Worm (Caenorhabditis elegans) whole organism, young adult: ENCODE measurements around the gene C49C8.5.

Source experiments
- F49E8.2 ChIP-seq: sonication (generic microtip); optimal IDR thresholded peaks from 3 replicates; lab custom pipeline; 2017; ENCODE audit warnings: missing genetic modification characterization, mild to moderate bottlenecking, missing compliant biosample characterization, antibody characterized with exemption, moderate library complexity; ENCODE audit not compliant: insufficient read depth
- F57A8.1 ChIP-seq: fragments of 200-800 bp; sonication (Bioruptor generic); optimal IDR thresholded peaks from 2 replicates; lab custom pipeline; 2018; ENCODE audit warnings: mild to moderate bottlenecking, missing genetic modification characterization, moderate library complexity, missing compliant biosample characterization
- Y95B8A.8 ChIP-seq: fragments of 200-800 bp; sonication (Bioruptor generic); IDR thresholded peaks from 2 replicates; pipeline ENCODE4 v1.3.6; 2022; ENCODE audit warnings: missing genetic modification reagents, missing genetic modification characterization, missing compliant biosample characterization
- egrh-3 ChIP-seq: fragments of 200-800 bp; sonication (Bioruptor generic); IDR thresholded peaks from 2 replicates; pipeline ENCODE4 v1.3.6; 2022; ENCODE audit warnings: missing genetic modification reagents, missing genetic modification characterization, missing compliant biosample characterization
- ekl-4 ChIP-seq: fragments of 200-800 bp; sonication (Bioruptor generic); IDR thresholded peaks from 2 replicates; pipeline ENCODE4 v1.3.6; 2022; ENCODE audit warnings: missing genetic modification reagents, missing genetic modification characterization, missing compliant biosample characterization
- hrde-1 ChIP-seq: sonication (generic microtip); optimal IDR thresholded peaks from 2 replicates; lab custom pipeline; 2016; ENCODE audit warnings: missing genetic modification characterization, mild to moderate bottlenecking, missing compliant biosample characterization, moderate library complexity, missing genotype, missing genetic modification reagents, borderline replicate concordance
- repo-1 ChIP-seq: sonication (generic microtip); optimal IDR thresholded peaks from 2 replicates; lab custom pipeline; 2017; ENCODE audit warnings: mild to moderate bottlenecking, missing genetic modification characterization, missing compliant biosample characterization
- rpc-1 ChIP-seq, 2 experiments: fragments of 150-350 bp in 1 of 2; sonication (generic microtip) in 1 of 2; optimal IDR thresholded peaks; 2 replicates each; lab custom pipeline; 2014 to 2018; ENCODE audit warnings: missing biosample characterization in 1 of 2, missing genetic modification characterization in 1 of 2, missing genetic modification reagents in 1 of 2, missing genotype in 1 of 2
- tbp1 ChIP-seq: fragments of 200-800 bp; sonication (Bioruptor generic); optimal IDR thresholded peaks from 2 replicates; lab custom pipeline; 2018; ENCODE audit warnings: mild to moderate bottlenecking, missing genetic modification characterization, missing compliant biosample characterization

ce11 chrIV:8644432-8644831 lies 9.0 kb downstream of the C49C8.5 start, which contains the start of gene C49C8.3:
- TF ChIP-seq F49E8.2 (no peak), tbp1 (GFP tag; lab: Kevin White, UChicago) (no peak), egrh-3 (no peak), repo-1 (tag; lab: Kevin White, UChicago) (no peak), hrde-1 (tag; lab: Kevin White, UChicago) (no peak), F57A8.1 (GFP tag; lab: Kevin White, UChicago) (no peak), Y95B8A.8 (GFP tag; lab: Robert Waterston, UW) (no peak), ekl-4 (no peak), rpc-1 (optimal IDR thresholded peaks at IDR 0.05; lab: Kevin White, UChicago) (no peak), rpc-1 (tag; optimal IDR thresholded peaks at IDR 0.05; lab: Kevin White, UChicago) (no peak)
